Fruit fly (Drosophila melanogaster) whole organism: ENCODE measurements around the gene Alg7.

Experiments used
- CG8478 ChIP-seq: fragments of >200 bp; optimal IDR thresholded peaks from 2 replicates; lab custom pipeline; 2018; ENCODE audit warnings: inconsistent platforms
- Dll ChIP-seq: fragments of >200 bp; optimal IDR thresholded peaks from 2 replicates; lab custom pipeline; 2017
- EcR ChIP-seq, 2 experiments: fragments of >200 bp; optimal IDR thresholded peaks; 2 replicates each; lab custom pipeline; 2017; ENCODE audit warnings: missing biosample characterization in 2 of 2, missing genetic modification characterization in 2 of 2, missing genetic modification reagents in 2 of 2
- pan ChIP-seq: fragments of >200 bp; optimal IDR thresholded peaks from 2 replicates; lab custom pipeline; 2017
- psq ChIP-seq: fragments of >200 bp; optimal IDR thresholded peaks from 2 replicates; lab custom pipeline; 2017
- usp ChIP-seq: fragments of >200 bp; optimal IDR thresholded peaks from 2 replicates; lab custom pipeline; 2017; ENCODE audit warnings: missing biosample characterization, missing genetic modification characterization, mixed read lengths

The Alg7 gene

DNA sequence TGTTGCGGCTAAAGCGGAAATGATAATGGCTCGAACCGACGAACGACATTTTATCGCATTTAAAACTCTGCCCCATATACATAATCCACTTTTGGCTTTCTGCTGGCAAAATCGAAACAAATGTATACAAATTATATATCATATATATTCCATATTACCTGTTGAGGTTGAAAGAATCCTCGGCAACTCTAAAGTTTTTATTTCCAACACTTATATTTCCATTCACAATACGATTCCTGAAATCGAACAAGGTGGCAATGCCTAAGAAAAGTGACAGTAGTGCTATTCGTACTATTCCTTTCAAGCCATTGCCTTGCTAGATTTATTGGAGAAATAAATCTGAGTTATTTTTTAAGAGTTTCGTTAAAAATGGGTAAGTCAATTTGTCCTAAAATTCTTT lies 20.5 kb upstream of the Alg7 start, which contains the start of gene Pk34A:
Pk34A (plus strand) TSS at position 301 of the 400 bp plus-strand sequence.
- no peak for TF ChIP-seq Dll (lab: Kevin White, UChicago)
- TF ChIP-seq usp (GFP tag; lab: Kevin White, UChicago): no peak
- no peak for TF ChIP-seq psq (lab: Kevin White, UChicago)
- no peak for TF ChIP-seq CG8478 (lab: Kevin White, UChicago)
- TF ChIP-seq pan: no peak
- no peak for TF ChIP-seq EcR (GFP tag; optimal IDR thresholded peaks at IDR 0.05; lab: Kevin White, UChicago)

DNA sequence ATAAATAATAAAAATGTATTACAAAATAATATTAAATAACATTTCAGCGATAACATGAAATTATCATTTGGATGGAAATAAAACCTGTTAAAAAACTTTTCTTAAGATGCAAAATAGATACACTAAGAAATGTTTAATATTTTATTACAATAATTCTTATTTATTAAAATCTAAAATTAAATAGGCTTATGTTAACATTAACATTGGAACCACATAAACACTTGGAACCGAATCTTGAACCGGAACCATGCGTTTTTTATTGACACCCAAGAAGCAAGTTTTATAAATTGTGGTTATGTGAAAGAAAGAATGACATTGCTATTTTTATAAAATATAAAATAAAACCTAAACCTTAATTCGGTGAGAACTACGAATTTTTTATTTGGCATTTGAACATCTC lies 18.8 kb upstream of the Alg7 start, which contains the start of gene kmg:
kmg (plus strand) TSS at position 301 of the 400 bp plus-strand sequence.
- TF ChIP-seq usp (GFP tag; lab: Kevin White, UChicago) (no peak), CG8478 (lab: Kevin White, UChicago) (no peak), Dll (lab: Kevin White, UChicago) (no peak), pan (no peak), psq (lab: Kevin White, UChicago) (no peak), EcR (GFP tag; optimal IDR thresholded peaks at IDR 0.05; lab: Kevin White, UChicago) (no peak)

DNA sequence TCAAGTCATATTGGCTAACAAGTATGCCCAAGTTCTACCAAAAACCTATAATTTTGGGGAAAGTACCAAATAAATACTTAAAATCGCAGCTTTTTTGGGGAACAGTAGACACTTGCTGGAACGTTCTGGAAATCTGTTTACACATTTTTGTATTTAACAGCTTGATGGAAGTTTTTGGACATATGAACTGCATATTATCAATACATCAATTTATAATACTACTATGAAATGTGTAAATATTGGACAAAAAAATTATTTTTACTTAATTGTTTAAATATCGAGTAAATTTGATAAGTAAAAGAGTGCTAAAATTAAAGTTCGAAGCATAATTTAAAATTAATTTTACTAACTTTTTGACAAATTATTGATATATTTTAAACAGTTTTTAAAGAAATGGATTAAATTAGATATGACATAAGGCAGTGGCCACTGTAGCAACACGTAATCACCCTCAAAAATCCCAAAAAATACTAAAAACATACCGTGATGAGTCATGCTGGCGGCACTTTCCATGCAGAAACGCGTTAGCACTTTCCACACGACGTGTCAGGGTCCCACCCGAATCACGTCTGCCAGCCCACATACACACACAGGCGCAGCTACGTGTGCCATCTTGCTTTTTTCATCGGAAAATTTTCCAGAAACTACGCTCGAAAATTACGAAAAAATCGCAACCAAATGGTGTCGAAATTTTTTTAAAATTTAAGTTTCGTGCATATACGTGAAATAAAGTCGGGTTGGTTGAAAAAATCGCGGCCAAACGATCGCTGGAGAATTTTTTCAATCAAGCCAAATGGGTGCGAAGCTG lies 13.8 kb upstream of the Alg7 start, which contains the start of gene Sirt1:
Sirt1 (plus strand) TSS at position 571 of the 808 bp plus-strand sequence.
- TF ChIP-seq Dll (lab: Kevin White, UChicago): no peak
- no peak for TF ChIP-seq EcR (GFP tag; optimal IDR thresholded peaks at IDR 0.05; lab: Kevin White, UChicago)
- TF ChIP-seq CG8478 (lab: Kevin White, UChicago): no peak
- TF ChIP-seq psq (lab: Kevin White, UChicago): no peak
- TF ChIP-seq pan: no peak
- TF ChIP-seq usp (GFP tag; lab: Kevin White, UChicago): no peak

DNA sequence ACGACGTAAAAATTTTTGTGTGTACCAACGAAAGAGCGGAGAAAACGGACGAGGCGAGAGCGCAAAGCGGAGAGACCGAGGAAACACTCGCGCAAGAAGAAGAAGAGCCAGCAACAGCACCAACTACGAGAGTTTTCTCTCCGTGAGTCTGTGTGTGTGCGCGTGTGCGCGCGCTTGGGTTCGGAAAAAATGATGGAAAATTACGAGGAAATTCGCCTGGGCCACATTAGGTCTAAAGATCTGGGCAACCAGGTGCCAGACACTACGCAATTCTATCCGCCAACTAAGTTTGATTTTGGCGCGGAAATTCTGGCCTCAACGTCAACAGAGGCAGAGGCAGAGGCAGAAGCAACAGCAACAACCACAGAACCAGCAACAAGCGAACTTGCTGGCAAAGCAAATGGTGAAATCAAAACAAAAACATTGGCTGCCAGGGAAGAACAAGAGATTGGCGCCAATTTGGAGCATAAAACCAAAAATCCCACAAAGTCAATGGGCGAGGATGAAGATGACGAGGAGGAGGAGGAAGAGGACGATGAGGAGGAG lies 13.2 kb upstream of the Alg7 start, which contains the start of gene DnaJ-H:
DnaJ-H (minus strand) TSS at position 271 of the 546 bp plus-strand sequence.
- TF ChIP-seq psq (lab: Kevin White, UChicago) (peak; percentile 30), pan (no peak)

DNA sequence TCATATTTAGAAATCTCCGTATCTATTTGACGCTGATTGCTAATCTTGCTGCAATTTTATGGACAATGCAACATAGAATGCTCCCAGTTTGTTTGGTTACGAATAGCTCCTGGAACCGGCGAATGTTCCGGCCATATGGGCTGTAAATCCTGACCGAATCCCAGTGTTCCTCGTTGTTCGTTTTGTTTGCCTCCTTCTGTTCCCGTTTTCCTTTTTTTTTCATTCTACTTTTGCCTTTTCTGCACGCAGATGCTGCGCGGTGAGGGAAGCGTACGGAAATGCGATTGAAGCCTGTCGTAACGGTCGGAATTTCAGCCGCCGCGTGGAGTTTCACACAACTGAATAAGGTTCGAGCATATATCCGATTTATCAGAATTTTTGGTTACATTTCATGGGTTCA lies 2.9 kb upstream of the Alg7 start, which contains the start of gene CG43925:
CG43925 (plus strand) TSS at position 301 of the 400 bp plus-strand sequence.
- TF ChIP-seq usp (GFP tag; lab: Kevin White, UChicago): no peak
- TF ChIP-seq Dll (lab: Kevin White, UChicago): no peak
- TF ChIP-seq psq (lab: Kevin White, UChicago): no peak
- no peak for TF ChIP-seq CG8478 (lab: Kevin White, UChicago)
- no peak for TF ChIP-seq pan
- TF ChIP-seq EcR (GFP tag; optimal IDR thresholded peaks at IDR 0.05; lab: Kevin White, UChicago): no peak

DNA sequence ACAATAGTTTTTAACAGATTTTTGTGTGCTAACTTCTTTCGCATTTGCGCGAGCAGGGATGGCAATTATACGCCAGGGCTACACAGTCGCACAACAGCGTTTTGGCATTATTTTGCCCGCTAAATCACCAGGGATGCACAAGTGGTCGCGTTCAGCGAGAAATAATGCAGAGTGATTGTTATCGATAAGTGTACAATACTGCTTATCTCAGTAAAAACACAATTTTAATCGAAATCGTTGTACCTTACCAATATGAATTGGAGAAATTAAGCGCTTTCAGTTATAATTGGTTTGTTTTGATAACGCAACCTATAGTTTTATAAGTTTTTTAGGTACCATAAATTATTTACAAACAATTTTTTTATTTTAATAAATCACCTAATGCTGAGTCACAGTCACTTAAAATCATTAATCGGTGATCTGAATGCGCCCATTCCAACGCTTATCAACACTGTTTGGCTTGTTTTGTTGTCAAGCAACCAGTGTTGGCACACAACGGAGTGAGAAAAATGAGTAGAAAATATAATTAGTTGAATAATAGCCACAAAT lies 2.3 kb upstream of the Alg7 start, which contains the start of the genes Sfmbt and CG5439:
Sfmbt (minus strand) TSS at position 85 of the 549 bp plus-strand sequence.
CG5439 (plus strand) TSS at position 450 of the 549 bp plus-strand sequence.
- TF ChIP-seq psq (lab: Kevin White, UChicago) (no peak), EcR (GFP tag; optimal IDR thresholded peaks at IDR 0.05; lab: Kevin White, UChicago) (no peak), usp (GFP tag; lab: Kevin White, UChicago) (no peak), CG8478 (lab: Kevin White, UChicago) (no peak), Dll (lab: Kevin White, UChicago) (no peak), pan (no peak)

DNA sequence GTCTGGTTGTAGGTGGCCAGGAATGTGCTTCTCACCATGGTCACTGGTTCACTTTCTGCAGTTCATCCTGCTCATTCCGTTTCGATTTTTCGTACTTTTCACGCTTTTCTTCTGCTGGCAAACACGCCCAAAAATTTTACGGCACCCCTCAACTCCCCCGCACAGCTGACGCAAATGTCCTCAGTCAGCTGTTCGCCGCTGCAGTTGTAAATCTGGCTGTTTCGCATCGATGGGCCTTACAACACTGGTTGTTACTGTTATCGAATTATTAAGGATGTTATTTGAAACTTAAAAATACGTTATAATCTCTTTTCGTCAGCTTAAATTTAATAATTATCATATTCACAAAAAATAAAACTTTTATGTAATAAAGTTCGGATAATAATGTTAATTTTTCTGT lies 3.4 kb downstream of the Alg7 start, which contains the start of gene Mgat3:
Mgat3 (minus strand) TSS at position 182 of the 400 bp plus-strand sequence.
- TF ChIP-seq CG8478 (lab: Kevin White, UChicago) (no peak), EcR (GFP tag; optimal IDR thresholded peaks at IDR 0.05; lab: Kevin White, UChicago) (no peak), Dll (lab: Kevin White, UChicago) (no peak), pan (no peak), psq (lab: Kevin White, UChicago) (no peak), usp (GFP tag; lab: Kevin White, UChicago) (no peak)

DNA sequence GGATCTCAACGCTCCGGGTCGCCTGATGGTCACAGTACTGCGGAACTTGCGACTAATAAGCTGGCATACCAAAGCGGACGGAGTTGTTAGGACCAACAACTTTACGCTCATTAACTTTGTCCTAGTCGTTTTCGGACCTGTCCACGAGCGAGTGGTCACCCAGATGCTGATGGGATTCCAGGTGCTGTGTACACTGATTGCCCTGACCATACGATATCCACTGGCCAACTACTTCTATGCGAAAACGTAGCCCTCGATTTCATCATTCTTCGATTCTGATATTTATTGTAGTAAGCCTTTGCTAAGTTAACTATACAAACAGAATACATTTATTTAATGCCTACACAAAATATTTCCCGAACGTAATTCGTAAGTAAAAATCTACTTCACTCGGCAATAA lies 4.1 kb downstream of the Alg7 start, which contains the start of gene Rsph1:
Rsph1 (plus strand) TSS at position 301 of the 400 bp plus-strand sequence.
- no peak for TF ChIP-seq Dll (lab: Kevin White, UChicago)
- no peak for TF ChIP-seq psq (lab: Kevin White, UChicago)
- no peak for TF ChIP-seq EcR (GFP tag; optimal IDR thresholded peaks at IDR 0.05; lab: Kevin White, UChicago)
- TF ChIP-seq pan: no peak
- TF ChIP-seq CG8478 (lab: Kevin White, UChicago): no peak
- no peak for TF ChIP-seq usp (GFP tag; lab: Kevin White, UChicago)

DNA sequence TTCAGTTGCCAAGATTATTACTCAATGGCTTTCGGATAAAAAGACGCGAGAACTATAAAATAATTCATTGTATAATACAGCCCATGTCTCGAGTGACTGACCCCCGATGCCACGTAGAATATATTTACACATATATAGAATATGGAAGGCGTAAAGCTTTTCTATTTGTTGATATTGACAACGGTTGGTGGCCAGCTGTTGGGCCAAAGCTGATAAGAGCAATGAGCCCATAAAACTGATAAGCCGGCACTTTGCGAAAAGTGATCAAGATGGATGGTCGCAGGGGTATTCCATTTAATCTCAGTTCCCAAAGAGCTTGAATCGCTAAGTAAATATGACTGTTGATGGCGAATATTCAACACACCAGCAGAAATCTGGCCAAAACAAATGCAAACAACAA lies 11.5 kb downstream of the Alg7 start:
- TF ChIP-seq usp (GFP tag; lab: Kevin White, UChicago) (no peak), Dll (lab: Kevin White, UChicago) (no peak), psq (lab: Kevin White, UChicago) (no peak), CG8478 (lab: Kevin White, UChicago) (no peak), pan (no peak), EcR (GFP tag; optimal IDR thresholded peaks at IDR 0.05; lab: Kevin White, UChicago) (no peak)

DNA sequence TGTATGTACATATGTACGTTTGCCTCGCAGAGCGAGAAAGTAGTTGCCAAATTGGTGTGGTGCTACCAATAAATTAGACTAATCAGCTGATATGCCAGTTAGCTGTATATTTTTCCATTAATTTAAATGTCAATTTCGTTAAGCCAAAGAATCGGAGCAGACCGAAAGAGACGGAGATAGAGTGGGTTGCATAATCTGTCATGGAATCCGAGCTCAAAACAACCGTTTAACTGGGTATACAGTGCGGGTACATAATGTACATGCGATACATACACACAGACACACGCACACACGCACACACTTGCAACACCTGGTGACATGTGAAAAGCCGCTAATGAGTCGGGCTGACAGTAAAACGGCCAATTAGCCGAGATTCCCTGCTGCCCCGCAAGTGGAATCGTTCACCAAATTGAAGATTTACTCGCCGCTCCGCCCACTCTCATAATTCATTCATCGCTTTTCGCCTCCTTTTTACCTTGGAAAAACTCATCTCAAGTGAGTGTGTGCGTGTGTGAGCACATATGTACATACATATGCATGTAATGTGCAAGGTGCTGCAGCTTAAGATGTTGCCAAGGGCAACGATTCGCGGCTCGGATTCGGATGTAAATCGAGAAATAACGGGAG lies 12.1 kb downstream of the Alg7 start:
- TF ChIP-seq CG8478 (lab: Kevin White, UChicago): no peak

DNA sequence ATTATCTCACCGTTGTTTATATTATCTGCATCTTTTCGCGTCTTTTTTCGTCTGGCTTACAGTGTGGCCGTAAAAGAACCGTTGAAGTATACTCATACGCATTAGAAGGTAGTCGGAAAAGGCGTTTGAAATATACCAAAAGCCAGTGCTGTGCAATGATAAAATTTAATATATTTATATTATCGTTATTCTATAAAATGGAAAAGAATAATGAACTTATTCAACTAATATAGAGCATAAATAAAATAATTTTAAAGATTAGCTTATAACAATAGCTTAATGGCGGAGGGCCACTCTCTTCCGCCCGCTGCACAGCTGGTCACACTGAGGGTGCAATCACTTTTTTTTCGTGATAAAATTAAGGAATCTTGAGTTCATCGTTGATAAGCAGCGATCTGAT lies 12.8 kb downstream of the Alg7 start, which contains the start of the genes CG16974 and Edem2:
CG16974 (minus strand) TSS at position 86 of the 400 bp plus-strand sequence.
Edem2 (plus strand) TSS at position 308 of the 400 bp plus-strand sequence.
- no peak for TF ChIP-seq CG8478 (lab: Kevin White, UChicago)
- TF ChIP-seq Dll (lab: Kevin White, UChicago): no peak
- no peak for TF ChIP-seq pan
- TF ChIP-seq EcR (GFP tag; optimal IDR thresholded peaks at IDR 0.05; lab: Kevin White, UChicago): no peak
- no peak for TF ChIP-seq psq (lab: Kevin White, UChicago)
- TF ChIP-seq usp (GFP tag; lab: Kevin White, UChicago): no peak
